Worm (Caenorhabditis elegans) whole organism, L4 larva: ENCODE measurements around the gene clec-139.

ENCODE experiments used
- F26F4.8 ChIP-seq: fragments of 200-800 bp; sonication (Bioruptor generic); conservative IDR thresholded peaks from 2 replicates; pipeline ENCODE4 v1.3.6; 2022; ENCODE audit warnings: missing genetic modification characterization, missing compliant biosample characterization
- F37D6.2 ChIP-seq: sonication (generic microtip); optimal IDR thresholded peaks from 2 replicates; lab custom pipeline; 2016; ENCODE audit warnings: mild to moderate bottlenecking, missing genetic modification characterization, missing compliant biosample characterization
- F49E8.2 ChIP-seq: sonication (generic microtip); optimal IDR thresholded peaks from 2 replicates; lab custom pipeline; 2016; ENCODE audit warnings: missing compliant biosample characterization, mild to moderate bottlenecking, missing genetic modification characterization, borderline replicate concordance
- R02D3.7 ChIP-seq: fragments of 150-350 bp; sonication (generic microtip); optimal IDR thresholded peaks from 3 replicates; lab custom pipeline; 2014; ENCODE audit warnings: missing biosample characterization, missing genetic modification characterization
- Y105C5A.15 ChIP-seq: fragments of 200-800 bp; sonication (Bioruptor generic); IDR thresholded peaks from 2 replicates; pipeline ENCODE4 v1.3.6; 2022; ENCODE audit warnings: missing genetic modification characterization, missing compliant biosample characterization
- Y75B8A.6 ChIP-seq: fragments of 200-800 bp; sonication (Bioruptor generic); IDR thresholded peaks from 2 replicates; pipeline ENCODE4 v1.3.6; 2022; ENCODE audit warnings: missing genetic modification reagents, missing genetic modification characterization, missing compliant biosample characterization
- ZK546.5 ChIP-seq, 2 experiments: sonication (generic microtip); optimal IDR thresholded peaks; 2 replicates each; lab custom pipeline; 2017; ENCODE audit warnings: missing biosample characterization in 2 of 2, missing genetic modification characterization in 2 of 2
- aha-1 ChIP-seq: fragments of 150-350 bp; peaks from one replicate; lab custom pipeline; 2014; ENCODE audit warnings: missing biosample characterization, missing genetic modification characterization
- aly-2 ChIP-seq: sonication (generic microtip); optimal IDR thresholded peaks from 2 replicates; lab custom pipeline; 2018; ENCODE audit warnings: missing biosample characterization, missing genetic modification characterization
- ceh-20 ChIP-seq: fragments of 200-800 bp; sonication (Bioruptor generic); IDR thresholded peaks from 2 replicates; pipeline ENCODE4 v1.3.6; 2022; ENCODE audit warnings: missing genetic modification reagents, missing genetic modification characterization, missing compliant biosample characterization
- ceh-32 ChIP-seq: sonication (generic microtip); optimal IDR thresholded peaks from 2 replicates; lab custom pipeline; 2016; ENCODE audit warnings: mild to moderate bottlenecking, missing genetic modification characterization, missing compliant biosample characterization; ENCODE audit not compliant: poor library complexity
- ceh-62 ChIP-seq: sonication (generic microtip); optimal IDR thresholded peaks from 2 replicates; lab custom pipeline; 2017; ENCODE audit warnings: missing biosample characterization, missing genetic modification characterization
- ceh-82 ChIP-seq: sonication (generic microtip); optimal IDR thresholded peaks from 2 replicates; lab custom pipeline; 2017; ENCODE audit warnings: missing biosample characterization, missing genetic modification characterization
- cey-2 ChIP-seq: sonication (generic microtip); optimal IDR thresholded peaks from 3 replicates; lab custom pipeline; 2017; ENCODE audit warnings: missing genetic modification characterization, mild to moderate bottlenecking, missing compliant biosample characterization, antibody characterized with exemption, borderline replicate concordance; ENCODE audit not compliant: insufficient read depth
- daf-12 ChIP-seq: fragments of 150-350 bp; optimal IDR thresholded peaks from 2 replicates; lab custom pipeline; 2014; ENCODE audit warnings: missing biosample characterization, missing genetic modification reagents, missing genetic modification characterization
- daf-19 ChIP-seq: fragments of 200-800 bp; sonication (Bioruptor generic); conservative IDR thresholded peaks from 2 replicates; pipeline ENCODE4 v1.3.6; 2022; ENCODE audit warnings: missing genetic modification characterization, missing compliant biosample characterization
- dmd-6 ChIP-seq: fragments of 200-800 bp; sonication (Bioruptor generic); IDR thresholded peaks from 2 replicates; pipeline ENCODE4 v1.3.6; 2022; ENCODE audit warnings: missing genetic modification reagents, missing genetic modification characterization, missing compliant biosample characterization
- dmd-8 ChIP-seq: fragments of 200-800 bp; sonication (Bioruptor generic); IDR thresholded peaks from 2 replicates; pipeline ENCODE4 v1.3.6; 2022; ENCODE audit warnings: missing genetic modification characterization, missing compliant biosample characterization
- dmd-9 ChIP-seq: fragments of 200-800 bp; sonication (Bioruptor generic); IDR thresholded peaks from 2 replicates; pipeline ENCODE4 v1.3.6; 2022; ENCODE audit warnings: missing genetic modification reagents, missing genetic modification characterization, missing compliant biosample characterization
- dpl-1 ChIP-seq: fragments of 150-350 bp; optimal IDR thresholded peaks from 2 replicates; lab custom pipeline; 2014; ENCODE audit warnings: missing biosample characterization, missing genetic modification reagents, missing genetic modification characterization
- duxl-1 ChIP-seq: sonication (generic microtip); optimal IDR thresholded peaks from 2 replicates; lab custom pipeline; 2016; ENCODE audit warnings: mild to moderate bottlenecking, missing genetic modification characterization, moderate library complexity, missing compliant biosample characterization; ENCODE audit not compliant: poor library complexity
- fkh-10 ChIP-seq: fragments of 150-350 bp; optimal IDR thresholded peaks from 2 replicates; lab custom pipeline; 2014; ENCODE audit warnings: missing biosample characterization, missing genetic modification reagents, missing genetic modification characterization
- gei-8 ChIP-seq: fragments of 200-800 bp; sonication (Bioruptor generic); optimal IDR thresholded peaks from 2 replicates; lab custom pipeline; 2018; ENCODE audit warnings: mild to moderate bottlenecking, missing genetic modification characterization, missing compliant biosample characterization
- hif-1 ChIP-seq, 2 experiments: sonication (generic microtip); optimal IDR thresholded peaks; 2 replicates each; lab custom pipeline; 2016 to 2017; ENCODE audit warnings: missing compliant biosample characterization in 2 of 2, missing genetic modification characterization in 2 of 2, missing genetic modification reagents in 2 of 2, missing genotype in 2 of 2, mild to moderate bottlenecking in 1 of 2
- hlh-30 ChIP-seq: sonication (generic microtip); optimal IDR thresholded peaks from 2 replicates; lab custom pipeline; 2017; ENCODE audit warnings: antibody characterized with exemption, mild to moderate bottlenecking, missing genetic modification characterization, missing compliant biosample characterization; ENCODE audit not compliant: insufficient read depth
- hmg-1.1 ChIP-seq: fragments of 200-800 bp; sonication (Bioruptor generic); IDR thresholded peaks from 2 replicates; pipeline ENCODE4 v1.3.6; 2022; ENCODE audit warnings: missing genetic modification reagents, missing genetic modification characterization, missing compliant biosample characterization
- lin-38 ChIP-seq: fragments of 200-800 bp; sonication (Bioruptor generic); IDR thresholded peaks from 2 replicates; pipeline ENCODE4 v1.3.6; 2022; ENCODE audit warnings: missing genetic modification reagents, missing genetic modification characterization, missing compliant biosample characterization
- lin-39 ChIP-seq: fragments of 150-350 bp; optimal IDR thresholded peaks from 2 replicates; lab custom pipeline; 2014; ENCODE audit warnings: missing biosample characterization, missing genetic modification reagents, missing genetic modification characterization
- lsy-2 ChIP-seq, 2 experiments: fragments of 150-350 bp in 1 of 2; sonication (generic microtip) in 1 of 2; optimal IDR thresholded peaks; 2 replicates each; lab custom pipeline; 2014 to 2017; ENCODE audit warnings: missing biosample characterization in 2 of 2, missing genetic modification characterization in 2 of 2
- mep-1 ChIP-seq: fragments of 150-350 bp; sonication (generic microtip); optimal IDR thresholded peaks from 3 replicates; lab custom pipeline; 2014; ENCODE audit warnings: missing biosample characterization, missing genetic modification characterization
- mes-2 ChIP-seq: sonication (generic microtip); optimal IDR thresholded peaks from 2 replicates; lab custom pipeline; 2016; ENCODE audit warnings: missing genotype, mild to moderate bottlenecking, missing genetic modification characterization, missing compliant biosample characterization; ENCODE audit not compliant: poor library complexity, severe bottlenecking
- mxl-2 ChIP-seq: fragments of 200-800 bp; sonication (Bioruptor generic); conservative IDR thresholded peaks from 2 replicates; pipeline ENCODE4 v1.3.6; 2022; ENCODE audit warnings: missing genetic modification reagents, missing genetic modification characterization, missing compliant biosample characterization
- nhr-10 ChIP-seq: fragments of 150-350 bp; optimal IDR thresholded peaks from 2 replicates; lab custom pipeline; 2014; ENCODE audit warnings: missing biosample characterization, missing genetic modification characterization
- nhr-102 ChIP-seq: sonication (generic microtip); optimal IDR thresholded peaks from 2 replicates; lab custom pipeline; 2016; ENCODE audit warnings: mild to moderate bottlenecking, missing genetic modification characterization, moderate library complexity, missing compliant biosample characterization
- nhr-28 ChIP-seq: fragments of 150-350 bp; optimal IDR thresholded peaks from 2 replicates; lab custom pipeline; 2014; ENCODE audit warnings: missing biosample characterization, missing genetic modification characterization
- nhr-41 ChIP-seq: fragments of 200-800 bp; sonication (Bioruptor generic); IDR thresholded peaks from 2 replicates; pipeline ENCODE4 v1.3.6; 2022; ENCODE audit warnings: missing genetic modification reagents, missing genetic modification characterization, missing compliant biosample characterization
- nhr-48 ChIP-seq: sonication (generic microtip); optimal IDR thresholded peaks from 2 replicates; lab custom pipeline; 2016; ENCODE audit warnings: mild to moderate bottlenecking, missing genetic modification characterization, missing compliant biosample characterization
- pha-4 ChIP-seq, 2 experiments: fragments of 150-350 bp in 1 of 2; fragments of 200-800 bp in 1 of 2; sonication (Bioruptor generic) in 1 of 2; IDR thresholded peaks in 1 of 2; optimal IDR thresholded peaks in 1 of 2; 2 replicates each; pipeline versions ENCODE4 v1.3.6 to Lab custom; 2014 to 2022; ENCODE audit warnings: missing genetic modification characterization in 2 of 2, missing genetic modification reagents in 2 of 2, missing biosample characterization in 1 of 2, missing compliant biosample characterization in 1 of 2
- php-3 ChIP-seq: fragments of 200-800 bp; sonication (Bioruptor generic); IDR thresholded peaks from 2 replicates; pipeline ENCODE4 v1.3.6; 2022; ENCODE audit warnings: missing genetic modification reagents, missing genetic modification characterization, missing compliant biosample characterization
- saeg-2 ChIP-seq: fragments of 200-800 bp; sonication (Bioruptor generic); IDR thresholded peaks from 2 replicates; pipeline ENCODE4 v1.3.6; 2022; ENCODE audit warnings: missing genetic modification reagents, missing genetic modification characterization, missing compliant biosample characterization
- snpc-1.2 ChIP-seq: fragments of 200-800 bp; sonication (Bioruptor generic); IDR thresholded peaks from 2 replicates; pipeline ENCODE4 v1.3.6; 2022; ENCODE audit warnings: missing genetic modification reagents, missing genetic modification characterization, missing compliant biosample characterization
- spr-3 ChIP-seq: fragments of 200-800 bp; sonication (Bioruptor generic); optimal IDR thresholded peaks from 2 replicates; lab custom pipeline; 2018; ENCODE audit warnings: mild to moderate bottlenecking, missing genetic modification characterization, missing compliant biosample characterization
- tra-1 ChIP-seq: fragments of 200-800 bp; sonication (Bioruptor generic); IDR thresholded peaks from 2 replicates; pipeline ENCODE4 v1.3.6; 2022; ENCODE audit warnings: missing genetic modification reagents, missing genetic modification characterization, missing compliant biosample characterization
- unc-130 ChIP-seq: sonication (generic microtip); optimal IDR thresholded peaks from 2 replicates; lab custom pipeline; 2016; ENCODE audit warnings: missing genetic modification reagents, missing genetic modification characterization, missing compliant biosample characterization
- vab-7 ChIP-seq: fragments of 200-800 bp; sonication (Bioruptor generic); IDR thresholded peaks from 2 replicates; pipeline ENCODE4 v1.3.6; 2022; ENCODE audit warnings: missing genetic modification reagents, missing genetic modification characterization, missing compliant biosample characterization
- zfp-3 ChIP-seq: fragments of 200-800 bp; sonication (Bioruptor generic); conservative IDR thresholded peaks from 2 replicates; pipeline ENCODE4 v1.3.6; 2022; ENCODE audit warnings: missing genetic modification reagents, missing genetic modification characterization, missing compliant biosample characterization

The clec-139 gene

DNA sequence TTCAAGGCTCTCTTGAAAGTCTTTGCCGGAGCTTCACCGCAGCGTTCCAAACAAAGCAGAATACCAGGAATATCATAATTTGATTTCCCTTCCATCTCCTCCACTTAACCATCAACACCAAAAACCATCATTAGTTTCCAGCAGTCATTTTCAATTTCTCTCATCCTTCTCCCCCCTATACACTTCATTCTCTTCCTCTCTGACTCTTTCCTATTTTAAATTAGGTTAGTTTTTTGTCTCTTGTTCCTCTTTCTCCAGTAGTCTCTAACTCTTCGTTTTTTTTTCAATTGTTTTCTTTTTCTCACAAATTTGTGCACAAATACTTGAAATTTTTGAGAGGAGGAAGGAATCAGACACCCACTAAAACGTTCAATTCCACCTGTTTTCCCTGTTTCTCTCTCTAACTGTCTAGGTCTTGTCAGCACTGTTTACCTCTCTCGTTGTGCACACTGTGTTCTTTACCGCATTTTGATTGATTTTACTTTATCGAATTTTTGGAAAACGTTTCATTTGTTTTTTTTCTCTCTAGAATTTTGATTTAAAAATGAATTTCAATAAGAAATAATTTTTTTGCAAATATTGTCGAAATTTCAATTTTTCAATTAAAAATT lies 14.8 kb downstream of the clec-139 start (continued):
- TF ChIP-seq ceh-20 (no peak), unc-130 (GFP tag; lab: Kevin White, UChicago) (no peak)

- TF ChIP-seq unc-130 (GFP tag; lab: Kevin White, UChicago) (peak; percentile 61), saeg-2 (no peak), mxl-2 (no peak), lin-38 (GFP tag; lab: Robert Waterston, UW) (peak; percentile 42; the same call in 1 of the 2 replicates), ceh-62 (tag; lab: Kevin White, UChicago) (no peak), aha-1 (peak; percentile 13), F49E8.2 (tag; lab: Kevin White, UChicago) (peak; percentile 47), zfp-3 (GFP tag; lab: Robert Waterston, UW) (no peak), lsy-2 (tag; optimal IDR thresholded peaks at IDR 0.05; lab: Kevin White, UChicago) (peak in 1 of 2 experiments; percentile 4)
Measured at ce11 chrII:4604680-4605079, 16.9 kb downstream of the clec-139 start.

DNA sequence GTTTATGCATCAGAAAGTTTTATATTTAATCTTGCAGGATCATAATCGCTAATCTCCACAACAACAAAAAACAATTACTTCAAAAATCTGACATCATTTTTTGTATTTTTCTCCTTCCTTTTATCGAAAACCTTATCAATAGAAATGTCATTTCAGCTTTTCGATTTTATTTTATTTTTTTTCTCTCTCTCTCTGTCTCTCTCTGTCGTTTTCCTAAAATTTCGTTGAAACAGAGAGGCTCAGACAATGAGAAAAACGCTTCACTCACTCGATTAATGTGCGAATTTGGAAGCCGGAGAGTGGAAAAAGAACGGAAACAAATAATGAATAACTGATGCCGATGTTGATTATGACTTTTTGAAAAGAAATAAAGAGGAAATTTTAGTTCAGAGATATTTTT lies 17.4 kb downstream of the clec-139 start:
- no peak for TF ChIP-seq hlh-30 (tag; lab: Kevin White, UChicago)
- TF ChIP-seq spr-3 (GFP tag; lab: Kevin White, UChicago) = no peak
- no peak for TF ChIP-seq dmd-8 (GFP tag; lab: Robert Waterston, UW)
- TF ChIP-seq hmg-1.1 (GFP tag; lab: Robert Waterston, UW) = no peak
- TF ChIP-seq php-3 (GFP tag; lab: Robert Waterston, UW) = 0 out of 2 replicates have a peak, but pooled peaks have one; percentile 43
- no peak for TF ChIP-seq F37D6.2 (tag; lab: Kevin White, UChicago)
- no peak for TF ChIP-seq daf-12
- TF ChIP-seq nhr-41 = no peak
- no peak for TF ChIP-seq R02D3.7 (tag; lab: Kevin White, UChicago)
- peak; percentile 64 for TF ChIP-seq nhr-28
- no peak for TF ChIP-seq nhr-10 (tag; lab: Kevin White, UChicago)
- no peak for TF ChIP-seq ZK546.5 (tag; optimal IDR thresholded peaks at IDR 0.05; lab: Kevin White, UChicago)
- TF ChIP-seq dmd-9 (GFP tag; lab: Robert Waterston, UW) = no peak
- TF ChIP-seq snpc-1.2 (GFP tag; lab: Robert Waterston, UW) = no peak
- TF ChIP-seq vab-7 = no peak
- TF ChIP-seq Y105C5A.15 = no peak
- TF ChIP-seq dpl-1 (GFP tag; lab: Kevin White, UChicago) = no peak
- TF ChIP-seq ceh-32 (tag; lab: Kevin White, UChicago) = no peak
- TF ChIP-seq cey-2 = no peak
- no peak for TF ChIP-seq lin-39 (tag; lab: Kevin White, UChicago)
- TF ChIP-seq pha-4 (GFP tag; IDR thresholded peaks at IDR 0.05; lab: Robert Waterston, UW) = peak; percentile 32; the same call in 1 of the 2 replicates
- TF ChIP-seq pha-4 (tag; optimal IDR thresholded peaks at IDR 0.05; lab: Kevin White, UChicago) = no peak
- no peak for TF ChIP-seq aly-2
- TF ChIP-seq ceh-82 (tag; lab: Kevin White, UChicago) = no peak
- peak; percentile 20 for TF ChIP-seq mes-2 (tag; lab: Kevin White, UChicago)
- no peak for TF ChIP-seq fkh-10 (GFP tag; lab: Kevin White, UChicago)
- no peak for TF ChIP-seq tra-1 (GFP tag; lab: Robert Waterston, UW)
- peak; percentile 38 for TF ChIP-seq mep-1 (tag; lab: Kevin White, UChicago)
- TF ChIP-seq Y75B8A.6 (GFP tag; lab: Robert Waterston, UW) = no peak
- TF ChIP-seq gei-8 (GFP tag; lab: Kevin White, UChicago) = no peak
- no peak for TF ChIP-seq F26F4.8
- TF ChIP-seq duxl-1 = no peak
- TF ChIP-seq hif-1 (tag; optimal IDR thresholded peaks at IDR 0.05; lab: Kevin White, UChicago) = no peak
- TF ChIP-seq nhr-48 = peak; percentile 4
- no peak for TF ChIP-seq daf-19 (GFP tag; lab: Robert Waterston, UW)
- TF ChIP-seq nhr-102 (tag; lab: Kevin White, UChicago) = no peak
- peak; percentile 72 for TF ChIP-seq dmd-6 (GFP tag; lab: Robert Waterston, UW)
